Worm (Caenorhabditis elegans): Measurements from ENCODE around the gene F09C6.13.

F09C6.13 gene

ce11 chrV:16874966-16875365 lies 9.9 kb upstream of the F09C6.13 start, which contains the start of gene F49A5.10:
Gene F49A5.10 (plus strand): TSS chrV:16875266.
- TF ChIP-seq alr-1 (tag; optimal IDR thresholded peaks at IDR 0.05) = no peak
- no peak for TF ChIP-seq ceh-16 (tag; optimal IDR thresholded peaks at IDR 0.05)
- no peak for TF ChIP-seq sma-9 (GFP tag; optimal IDR thresholded peaks at IDR 0.05)
- no peak for TF ChIP-seq sma-9 (tag; optimal IDR thresholded peaks at IDR 0.05)
- no peak for TF ChIP-seq nhr-237 (tag; optimal IDR thresholded peaks at IDR 0.05)
- TF ChIP-seq lin-39 (tag; optimal IDR thresholded peaks at IDR 0.05) = no peak
- TF ChIP-seq elt-1 (tag; optimal IDR thresholded peaks at IDR 0.05) = no peak

ce11 chrV:16879532-16879931 lies 5.3 kb upstream of the F09C6.13 start:
- TF ChIP-seq zag-1 (tag; optimal IDR thresholded peaks at IDR 0.05) (no peak), fos-1 (tag; optimal IDR thresholded peaks at IDR 0.05) (no peak), gmeb-1 (tag; optimal IDR thresholded peaks at IDR 0.05) (no peak), egl-27 (tag; optimal IDR thresholded peaks at IDR 0.05) (no peak), lsy-2 (tag; optimal IDR thresholded peaks at IDR 0.05) (no peak), peb-1 (tag; optimal IDR thresholded peaks at IDR 0.05) (no peak), nhr-77 (tag; optimal IDR thresholded peaks at IDR 0.05) (no peak), nhr-25 (tag; optimal IDR thresholded peaks at IDR 0.05) (no peak), lin-39 (tag; optimal IDR thresholded peaks at IDR 0.05) (no peak), sem-4 (tag; optimal IDR thresholded peaks at IDR 0.05) (no peak), F13H6.1 (tag; optimal IDR thresholded peaks at IDR 0.05) (no peak), unc-62 (GFP tag; optimal IDR thresholded peaks at IDR 0.05) (no peak), nhr-6 (tag; optimal IDR thresholded peaks at IDR 0.05) (no peak), nhr-23 (tag; optimal IDR thresholded peaks at IDR 0.05) (no peak)

- TF ChIP-seq ZK546.5 (tag; optimal IDR thresholded peaks at IDR 0.05) = no peak
- TF ChIP-seq sma-3 (GFP tag; optimal IDR thresholded peaks at IDR 0.05) = no peak
- TF ChIP-seq nhr-6 (tag; optimal IDR thresholded peaks at IDR 0.05) = no peak
- no peak for TF ChIP-seq nhr-11 (tag; optimal IDR thresholded peaks at IDR 0.05)
- TF ChIP-seq snpc-4 (tag; optimal IDR thresholded peaks at IDR 0.05) = no peak
- no peak for TF ChIP-seq elt-1 (tag; optimal IDR thresholded peaks at IDR 0.05)
- TF ChIP-seq nhr-23 (tag; optimal IDR thresholded peaks at IDR 0.05) = no peak
- TF ChIP-seq nhr-237 (tag; optimal IDR thresholded peaks at IDR 0.05) = no peak
- TF ChIP-seq lin-13 (GFP tag; optimal IDR thresholded peaks at IDR 0.05) = no peak
- no peak for TF ChIP-seq ceh-16 (tag; optimal IDR thresholded peaks at IDR 0.05)
- TF ChIP-seq dmd-4 (tag; optimal IDR thresholded peaks at IDR 0.05) = no peak
- no peak for TF ChIP-seq nhr-129 (tag; optimal IDR thresholded peaks at IDR 0.05)
- no peak for TF ChIP-seq aly-2 (tag; optimal IDR thresholded peaks at IDR 0.05)
- no peak for TF ChIP-seq gmeb-1 (tag; optimal IDR thresholded peaks at IDR 0.05)
- no peak for TF ChIP-seq unc-39 (tag; optimal IDR thresholded peaks at IDR 0.05)
- no peak for TF ChIP-seq nhr-25 (tag; optimal IDR thresholded peaks at IDR 0.05)
- no peak for TF ChIP-seq peb-1 (tag; optimal IDR thresholded peaks at IDR 0.05)
Measured at ce11 chrV:16880054-16880453, 4.8 kb upstream of the F09C6.13 start, which contains the start of gene F09C6.3. Gene F09C6.3 (minus strand): TSS chrV:16880154.

- TF ChIP-seq egl-27 (tag; optimal IDR thresholded peaks at IDR 0.05) (no peak), gmeb-1 (tag; optimal IDR thresholded peaks at IDR 0.05) (no peak), mbf-1 (tag; optimal IDR thresholded peaks at IDR 0.05) (no peak), unc-62 (GFP tag; optimal IDR thresholded peaks at IDR 0.05) (no peak), nhr-237 (tag; optimal IDR thresholded peaks at IDR 0.05) (no peak), lin-39 (tag; optimal IDR thresholded peaks at IDR 0.05) (no peak), sma-3 (GFP tag; optimal IDR thresholded peaks at IDR 0.05) (no peak), lin-13 (GFP tag; optimal IDR thresholded peaks at IDR 0.05) (no peak), zag-1 (tag; optimal IDR thresholded peaks at IDR 0.05) (no peak), ceh-82 (tag; optimal IDR thresholded peaks at IDR 0.05) (no peak)
Measured at ce11 chrV:16880679-16881078, 4.2 kb upstream of the F09C6.13 start, which contains the start of gene F09C6.14. Gene F09C6.14 (plus strand): TSS chrV:16880979.

ce11 chrV:16882260-16882918 lies 2.5 kb upstream of the F09C6.13 start, which contains the start of the genes F09C6.11 and F09C6.12:
Gene F09C6.11 (minus strand): TSS chrV:16882310.
Gene F09C6.12 (plus strand): TSS chrV:16882868.
- TF ChIP-seq alr-1 (tag; optimal IDR thresholded peaks at IDR 0.05) (no peak), mbf-1 (tag; optimal IDR thresholded peaks at IDR 0.05) (no peak), lin-39 (tag; optimal IDR thresholded peaks at IDR 0.05) (no peak)

ce11 chrV:16888788-16889325 lies 4.0 kb downstream of the F09C6.13 start, which contains the start of the genes ifas-2 and fbxa-44:
Gene ifas-2 (minus strand): TSS chrV:16888888.
Gene fbxa-44 (plus strand): TSS chrV:16889275.
- TF ChIP-seq ceh-16 (tag; optimal IDR thresholded peaks at IDR 0.05) (no peak), nhr-6 (tag; optimal IDR thresholded peaks at IDR 0.05) (no peak), ztf-11 (tag; optimal IDR thresholded peaks at IDR 0.05) (no peak)
